Worm (Caenorhabditis elegans): ENCODE results near the gene nft-1.

DNA sequence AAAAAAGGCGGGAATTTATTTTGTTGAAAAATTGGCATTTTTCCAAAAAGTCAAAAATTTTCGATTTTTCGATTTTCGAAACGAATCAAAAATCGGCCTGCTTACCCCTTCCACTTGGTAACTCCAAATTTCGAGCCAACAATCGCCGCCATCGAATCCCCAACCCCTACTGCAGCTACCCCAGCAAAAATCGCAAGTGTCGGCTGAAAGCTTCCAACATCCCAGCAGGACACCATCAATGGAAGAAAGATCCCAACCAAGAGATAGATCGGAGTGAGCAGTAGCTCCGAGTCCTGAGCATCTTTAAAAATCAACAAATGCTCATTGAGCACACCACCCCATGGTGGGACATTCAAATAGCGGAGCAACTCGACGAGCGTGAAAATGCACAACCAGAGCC lies 7.2 kb downstream of the nft-1 start:
- TF ChIP-seq nhr-28 (tag; optimal IDR thresholded peaks at IDR 0.05) (no peak), skn-1 (tag; optimal IDR thresholded peaks at IDR 0.05) (no peak), nhr-20 (tag; optimal IDR thresholded peaks at IDR 0.05) (no peak)
